Fruit fly (Drosophila melanogaster): Measurements from ENCODE around the gene CG42240.

Gene CG42240

dm6 chrX:6356748-6357397 lies 26.2 kb downstream of the CG42240 start:
- TF ChIP-seq Ets98B (GFP tag; IDR thresholded peaks at IDR 0.05) (peak; percentile 32; the same call in 1 of the 2 replicates), EcR (GFP tag; optimal IDR thresholded peaks at IDR 0.05) (no peak), Pif1B (GFP tag; optimal IDR thresholded peaks at IDR 0.05) (peak; percentile 20), CG10348 (GFP tag; IDR thresholded peaks at IDR 0.05) (no peak), D1 (tag; optimal IDR thresholded peaks at IDR 0.05) (no peak), CG32121 (GFP tag; IDR thresholded peaks at IDR 0.05) (no peak), Snoo (tag; optimal IDR thresholded peaks at IDR 0.05) (peak; percentile 2), CG13204 (GFP tag; optimal IDR thresholded peaks at IDR 0.05) (no peak), rn (GFP tag; IDR thresholded peaks at IDR 0.05) (no peak), CG14655 (GFP tag; optimal IDR thresholded peaks at IDR 0.05) (peak; percentile 55), gl (tag; optimal IDR thresholded peaks at IDR 0.05) (no peak), CG9948 (tag; optimal IDR thresholded peaks at IDR 0.05) (peak; percentile 13), CG15710 (tag; optimal IDR thresholded peaks at IDR 0.05) (peak; percentile 8), CG17806 (tag; optimal IDR thresholded peaks at IDR 0.05) (peak; percentile 14), CG8159 (tag; optimal IDR thresholded peaks at IDR 0.05) (peak; percentile 2), Pif1A (GFP tag; optimal IDR thresholded peaks at IDR 0.05) (peak; percentile 22), CG4496 (GFP tag; IDR thresholded peaks at IDR 0.05) (peak; percentile 72; the same call in 2 of the 3 replicates), CG8301 (tag; optimal IDR thresholded peaks at IDR 0.05) (peak; percentile 50), CG12605 (GFP tag; IDR thresholded peaks at IDR 0.05) (no peak), fd96Ca (GFP tag; IDR thresholded peaks at IDR 0.05) (peak; percentile 78), CG34367 (tag; optimal IDR thresholded peaks at IDR 0.05) (no peak)

- TF ChIP-seq Pif1A (GFP tag; optimal IDR thresholded peaks at IDR 0.05) (no peak), CG15710 (tag; optimal IDR thresholded peaks at IDR 0.05) (no peak), CG34367 (tag; optimal IDR thresholded peaks at IDR 0.05) (no peak), Snoo (tag; optimal IDR thresholded peaks at IDR 0.05) (no peak), fd96Ca (GFP tag; IDR thresholded peaks at IDR 0.05) (no peak; the same call in 2 of the 3 replicates), rn (GFP tag; IDR thresholded peaks at IDR 0.05) (no peak), Ets98B (GFP tag; IDR thresholded peaks at IDR 0.05) (peak; percentile 45; the same call in 1 of the 2 replicates), CG9948 (tag; optimal IDR thresholded peaks at IDR 0.05) (no peak), CG17806 (tag; optimal IDR thresholded peaks at IDR 0.05) (no peak), Pif1B (GFP tag; optimal IDR thresholded peaks at IDR 0.05) (no peak), CG12605 (GFP tag; IDR thresholded peaks at IDR 0.05) (no peak), EcR (GFP tag; optimal IDR thresholded peaks at IDR 0.05) (no peak), CG8159 (tag; optimal IDR thresholded peaks at IDR 0.05) (no peak), gl (tag; optimal IDR thresholded peaks at IDR 0.05) (no peak), CG13204 (GFP tag; optimal IDR thresholded peaks at IDR 0.05) (no peak), CG4496 (GFP tag; IDR thresholded peaks at IDR 0.05) (peak; percentile 18; the same call in 1 of the 3 replicates), CG14655 (GFP tag; optimal IDR thresholded peaks at IDR 0.05) (no peak), CG8301 (tag; optimal IDR thresholded peaks at IDR 0.05) (no peak), D1 (tag; optimal IDR thresholded peaks at IDR 0.05) (no peak), CG10348 (GFP tag; IDR thresholded peaks at IDR 0.05) (no peak), CG32121 (GFP tag; IDR thresholded peaks at IDR 0.05) (peak; percentile 41; the same call in 1 of the 2 replicates)
These were observed 26.9 kb downstream of the CG42240 start for dm6 chrX:6357456-6358007.

DNA sequence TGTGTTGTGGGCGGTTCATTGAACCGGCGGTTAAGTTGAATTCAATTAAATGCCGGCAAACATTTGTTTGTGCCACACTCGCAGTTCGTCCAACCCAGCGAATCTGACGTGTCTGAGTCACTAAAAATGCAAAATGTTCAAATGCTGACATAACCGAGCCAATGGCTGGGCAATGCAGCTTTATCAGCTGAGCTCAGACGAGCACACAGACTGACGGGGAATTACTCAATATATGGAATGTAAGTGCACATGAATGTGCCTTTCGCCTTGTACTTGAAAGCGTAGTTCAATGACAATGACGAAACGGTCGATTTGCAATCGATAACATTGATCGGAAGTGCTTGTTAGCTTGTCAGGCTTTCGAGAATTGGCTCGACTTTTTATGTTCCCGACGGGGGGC lies 27.6 kb downstream of the CG42240 start:
- TF ChIP-seq EcR (GFP tag; optimal IDR thresholded peaks at IDR 0.05) (peak; percentile 22), CG17806 (tag; optimal IDR thresholded peaks at IDR 0.05) (no peak)

dm6 chrX:6361215-6361614 lies 30.6 kb downstream of the CG42240 start:
- no peak for TF ChIP-seq CG13204 (GFP tag; optimal IDR thresholded peaks at IDR 0.05)
- no peak for TF ChIP-seq CG12605 (GFP tag; IDR thresholded peaks at IDR 0.05)
- no peak for TF ChIP-seq CG15710 (tag; optimal IDR thresholded peaks at IDR 0.05)
- TF ChIP-seq CG4496 (GFP tag; IDR thresholded peaks at IDR 0.05) = no peak
- TF ChIP-seq EcR (GFP tag; optimal IDR thresholded peaks at IDR 0.05) = no peak

DNA sequence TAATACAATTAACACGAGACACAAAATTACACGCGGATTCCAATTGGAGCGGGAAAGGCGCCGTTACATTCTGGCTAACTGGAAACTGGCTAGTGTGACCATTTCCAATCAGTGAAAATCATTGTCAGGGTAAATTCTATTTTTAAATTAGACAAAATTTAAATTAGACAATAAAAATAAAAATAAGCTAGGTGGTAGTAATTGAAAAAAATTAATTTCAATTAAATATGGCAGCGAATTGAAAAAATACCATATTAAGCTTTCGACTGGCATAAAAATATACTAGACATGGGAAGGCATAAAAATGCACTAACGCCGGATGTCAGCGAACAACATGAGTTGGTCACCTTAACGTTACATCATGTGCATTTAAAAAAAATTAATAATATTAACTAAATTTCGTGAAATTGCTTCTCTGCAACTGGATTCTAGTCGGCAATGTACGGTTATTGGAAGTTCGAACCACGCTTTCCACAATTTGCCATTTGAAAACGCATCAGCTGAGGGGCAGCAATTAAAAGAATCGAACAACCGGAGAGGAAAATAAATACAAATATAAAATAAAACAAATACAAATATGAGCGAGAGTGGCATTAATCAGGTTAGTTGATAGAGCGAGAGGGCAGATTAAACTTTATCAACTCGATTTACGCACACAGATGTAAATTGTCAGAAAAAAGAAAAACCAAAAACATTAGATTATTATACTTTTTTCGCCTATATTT lies 35.2 kb downstream of the CG42240 start, which contains the start of the genes swa and Marf:
TSS of gene swa (minus strand) at position 77 of the 725 bp plus-strand sequence.
TSS of gene Marf (plus strand) at position 318 of the 725 bp plus-strand sequence.
- TF ChIP-seq gl (tag; optimal IDR thresholded peaks at IDR 0.05) = no peak
- TF ChIP-seq rn (GFP tag; IDR thresholded peaks at IDR 0.05) = no peak
- no peak for TF ChIP-seq CG34367 (tag; optimal IDR thresholded peaks at IDR 0.05)
- TF ChIP-seq CG17806 (tag; optimal IDR thresholded peaks at IDR 0.05) = no peak
- no peak for TF ChIP-seq fd96Ca (GFP tag; IDR thresholded peaks at IDR 0.05)
- no peak for TF ChIP-seq CG9948 (tag; optimal IDR thresholded peaks at IDR 0.05)
- no peak for TF ChIP-seq EcR (GFP tag; optimal IDR thresholded peaks at IDR 0.05)
- no peak for TF ChIP-seq D1 (tag; optimal IDR thresholded peaks at IDR 0.05)
- no peak for TF ChIP-seq Pif1A (GFP tag; optimal IDR thresholded peaks at IDR 0.05)
- no peak for TF ChIP-seq CG8159 (tag; optimal IDR thresholded peaks at IDR 0.05)
- no peak for TF ChIP-seq Snoo (tag; optimal IDR thresholded peaks at IDR 0.05)
- no peak for TF ChIP-seq CG15710 (tag; optimal IDR thresholded peaks at IDR 0.05)

- TF ChIP-seq rn (GFP tag; IDR thresholded peaks at IDR 0.05) (peak; percentile 88), Ets98B (GFP tag; IDR thresholded peaks at IDR 0.05) (peak; percentile 98), CG8301 (tag; optimal IDR thresholded peaks at IDR 0.05) (peak; percentile 88), Pif1B (GFP tag; optimal IDR thresholded peaks at IDR 0.05) (peak; percentile 81), CG9948 (tag; optimal IDR thresholded peaks at IDR 0.05) (peak; percentile 67), CG14655 (GFP tag; optimal IDR thresholded peaks at IDR 0.05) (peak; percentile 86), gl (tag; optimal IDR thresholded peaks at IDR 0.05) (peak; percentile 51), CG12605 (GFP tag; IDR thresholded peaks at IDR 0.05) (peak; percentile 92), CG8159 (tag; optimal IDR thresholded peaks at IDR 0.05) (peak; percentile 65), Snoo (tag; optimal IDR thresholded peaks at IDR 0.05) (peak; percentile 90), D1 (tag; optimal IDR thresholded peaks at IDR 0.05) (no peak), CG13204 (GFP tag; optimal IDR thresholded peaks at IDR 0.05) (no peak), CG17806 (tag; optimal IDR thresholded peaks at IDR 0.05) (peak; percentile 69), EcR (GFP tag; optimal IDR thresholded peaks at IDR 0.05) (no peak), Pif1A (GFP tag; optimal IDR thresholded peaks at IDR 0.05) (peak; percentile 85), CG32121 (GFP tag; IDR thresholded peaks at IDR 0.05) (peak; percentile 97), fd96Ca (GFP tag; IDR thresholded peaks at IDR 0.05) (peak; percentile 97), CG34367 (tag; optimal IDR thresholded peaks at IDR 0.05) (peak; percentile 71), CG15710 (tag; optimal IDR thresholded peaks at IDR 0.05) (peak; percentile 79), CG10348 (GFP tag; IDR thresholded peaks at IDR 0.05) (peak; percentile 80), CG4496 (GFP tag; IDR thresholded peaks at IDR 0.05) (peak; percentile 98)
These were observed 35.7 kb downstream of the CG42240 start for dm6 chrX:6366357-6366691.

Measured in whole organism, pupa.